Worm (Caenorhabditis elegans) whole organism, L1 larva: Measurements from ENCODE around the gene fask-1.

Experiments used
- aly-2 ChIP-seq: fragments of 150-350 bp; optimal IDR thresholded peaks from 2 replicates; lab custom pipeline; 2014; ENCODE audit warnings: missing biosample characterization, missing genetic modification characterization
- ama-1 ChIP-seq: fragments of 150-350 bp; optimal IDR thresholded peaks from 2 replicates; lab custom pipeline; 2014
- ces-1 ChIP-seq: fragments of 150-350 bp; optimal IDR thresholded peaks from 2 replicates; lab custom pipeline; 2014; ENCODE audit warnings: missing biosample characterization, missing genetic modification reagents, missing genetic modification characterization
- fkh-10 ChIP-seq: sonication (generic microtip); optimal IDR thresholded peaks from 2 replicates; lab custom pipeline; 2017; ENCODE audit warnings: missing biosample characterization, missing genetic modification reagents, missing genetic modification characterization
- lsy-2 ChIP-seq, 2 experiments: fragments of 150-350 bp; optimal IDR thresholded peaks; 2 replicates each; lab custom pipeline; 2014; ENCODE audit warnings: missing biosample characterization in 2 of 2, missing genetic modification characterization in 2 of 2
- nhr-11 ChIP-seq: fragments of 150-350 bp; optimal IDR thresholded peaks from 2 replicates; lab custom pipeline; 2014; ENCODE audit warnings: missing biosample characterization, missing genetic modification characterization
- snpc-4 ChIP-seq: fragments of 150-350 bp; optimal IDR thresholded peaks from 2 replicates; lab custom pipeline; 2014; ENCODE audit warnings: missing biosample characterization, missing genetic modification characterization
- zip-4 ChIP-seq: fragments of 200-800 bp; sonication (Bioruptor generic); optimal IDR thresholded peaks from 2 replicates; lab custom pipeline; 2018; ENCODE audit warnings: mild to moderate bottlenecking, missing genetic modification characterization, moderate library complexity, missing compliant biosample characterization
- ztf-11 ChIP-seq, 2 experiments: sonication (generic microtip); optimal IDR thresholded peaks; 2 replicates each; lab custom pipeline; 2016 to 2017; ENCODE audit warnings: missing genetic modification characterization in 2 of 2, missing biosample characterization in 1 of 2, missing compliant biosample characterization in 1 of 2
- ztf-4 ChIP-seq: fragments of 150-350 bp; optimal IDR thresholded peaks from 2 replicates; lab custom pipeline; 2014; ENCODE audit warnings: missing biosample characterization, missing genetic modification characterization

DNA sequence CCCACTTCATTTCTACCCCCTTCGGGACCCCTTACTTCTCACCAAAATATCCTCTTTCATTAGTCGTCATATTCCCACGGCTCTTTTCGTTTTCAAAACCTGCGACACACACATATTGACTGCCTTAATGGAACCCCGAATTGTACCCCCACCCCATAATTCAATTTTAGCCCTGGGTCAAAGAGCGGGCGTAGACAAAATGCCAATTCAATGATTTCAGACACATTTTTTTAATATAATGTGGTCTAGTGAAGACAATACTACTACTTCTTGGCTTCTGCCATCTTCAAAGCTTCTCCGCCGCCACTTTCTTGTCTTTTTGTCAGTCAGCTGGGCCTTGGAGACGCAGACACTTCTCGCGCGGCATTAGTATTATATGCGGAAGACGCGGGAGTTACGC lies 27.2 kb downstream of the fask-1 start:
- no peak for TF ChIP-seq nhr-11 (tag; lab: Kevin White, UChicago)
- TF ChIP-seq aly-2 (tag; lab: Kevin White, UChicago), result no peak
- TF ChIP-seq fkh-10 (GFP tag; lab: Kevin White, UChicago), result no peak
- TF ChIP-seq ces-1 (GFP tag; lab: Kevin White, UChicago), result no peak
- no peak for TF ChIP-seq ztf-4 (tag; lab: Kevin White, UChicago)
- no peak for TF ChIP-seq lsy-2 (tag; optimal IDR thresholded peaks at IDR 0.05; lab: Kevin White, UChicago)
- TF ChIP-seq ztf-11 (tag; optimal IDR thresholded peaks at IDR 0.05; lab: Kevin White, UChicago), result no peak
- TF ChIP-seq snpc-4 (tag; lab: Kevin White, UChicago), result no peak
- no peak for TF ChIP-seq zip-4
- TF ChIP-seq ama-1 (lab: Kevin White, UChicago), result no peak
